Fruit fly (Drosophila melanogaster) whole organism, pupa: Measurements from ENCODE around the gene retinin.

ENCODE experiments used
- CG15710 ChIP-seq: fragments of 200-800 bp; sonication (Bioruptor generic); optimal IDR thresholded peaks from 2 replicates; lab custom pipeline; 2018; ENCODE audit warnings: missing biosample characterization, mild to moderate bottlenecking, missing genetic modification characterization, moderate library complexity
- CG17806 ChIP-seq: fragments of 200-800 bp; sonication (Bioruptor generic); optimal IDR thresholded peaks from 2 replicates; lab custom pipeline; 2018; ENCODE audit warnings: missing biosample characterization, mild to moderate bottlenecking, missing genetic modification characterization, moderate library complexity
- CG8159 ChIP-seq: fragments of 200-800 bp; sonication (Bioruptor generic); optimal IDR thresholded peaks from 3 replicates; lab custom pipeline; 2018; ENCODE audit warnings: missing biosample characterization, mild to moderate bottlenecking, missing genetic modification characterization, moderate library complexity
- D1 ChIP-seq: fragments of 200-800 bp; sonication (Bioruptor generic); optimal IDR thresholded peaks from 2 replicates; lab custom pipeline; 2018; ENCODE audit warnings: missing biosample characterization, mild to moderate bottlenecking, missing genetic modification characterization, moderate library complexity
- Ets98B ChIP-seq: fragments of 200-800 bp; sonication (Bioruptor generic); IDR thresholded peaks from 2 replicates; pipeline ENCODE4 v1.3.6; 2022; ENCODE audit warnings: missing biosample characterization, missing genetic modification characterization
- Pif1A ChIP-seq: fragments of 200-800 bp; sonication (Bioruptor generic); optimal IDR thresholded peaks from 3 replicates; lab custom pipeline; 2016; ENCODE audit warnings: missing biosample characterization, missing genetic modification characterization
- Snoo ChIP-seq: fragments of 200-800 bp; sonication (Bioruptor generic); optimal IDR thresholded peaks from 3 replicates; lab custom pipeline; 2017; ENCODE audit warnings: missing biosample characterization, mild to moderate bottlenecking, missing genetic modification characterization, inconsistent platforms
- gl ChIP-seq: fragments of 200-800 bp; sonication (Bioruptor generic); optimal IDR thresholded peaks from 2 replicates; lab custom pipeline; 2018; ENCODE audit warnings: missing biosample characterization, mild to moderate bottlenecking, missing genetic modification characterization

DNA sequence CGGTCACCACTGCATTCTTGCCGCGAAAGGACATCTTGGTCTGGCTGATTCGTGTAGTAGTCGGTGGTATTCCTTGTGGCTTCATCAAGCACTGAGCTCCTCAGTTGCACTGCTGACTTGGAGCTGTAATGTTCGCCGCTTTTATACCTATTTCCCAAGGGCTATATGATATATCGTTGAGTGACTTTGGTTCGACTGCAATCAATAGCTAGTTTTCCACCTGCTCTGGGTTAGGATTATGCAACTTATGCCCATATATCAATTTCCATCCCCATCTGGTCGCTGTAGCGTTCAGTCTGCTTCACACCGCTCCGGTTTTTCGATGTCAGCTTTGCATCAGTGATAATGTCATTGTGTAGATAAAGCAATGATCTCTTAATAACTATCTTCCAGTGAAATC lies 22.5 kb downstream of the retinin start, which contains the start of gene Pdh:
- TF ChIP-seq Pif1A (GFP tag; lab: Kevin White, UChicago) (no peak), Snoo (tag; lab: Kevin White, UChicago) (no peak), CG15710 (tag; lab: Kevin White, UChicago) (no peak), gl (no peak), Ets98B (GFP tag; lab: Robert Waterston, UW) (no peak), CG8159 (tag; lab: Kevin White, UChicago) (no peak), D1 (tag; lab: Kevin White, UChicago) (no peak), CG17806 (tag; lab: Kevin White, UChicago) (no peak)
